Fruit fly (Drosophila melanogaster): ENCODE data around the gene cdi.

dm6 chr3R:19074207-19074606, 19.9 kb downstream of the cdi start:
- no peak for TF ChIP-seq sage (GFP tag; optimal IDR thresholded peaks at IDR 0.05)
- TF ChIP-seq Myc (optimal IDR thresholded peaks at IDR 0.05), result no peak
- no peak for TF ChIP-seq psq (GFP tag; optimal IDR thresholded peaks at IDR 0.05)
- no peak for TF ChIP-seq h (GFP tag; optimal IDR thresholded peaks at IDR 0.05)
- TF ChIP-seq tai (GFP tag; optimal IDR thresholded peaks at IDR 0.05), result no peak
- TF ChIP-seq Hnf4 (GFP tag; optimal IDR thresholded peaks at IDR 0.05), result no peak
- no peak for TF ChIP-seq HLH106 (tag; optimal IDR thresholded peaks at IDR 0.05)
